Fruit fly (Drosophila melanogaster): ENCODE measurements around the gene woc.
A peak's percentile ranks its signal among the peaks of the same experiment; 100 is the strongest.

woc gene

DNA sequence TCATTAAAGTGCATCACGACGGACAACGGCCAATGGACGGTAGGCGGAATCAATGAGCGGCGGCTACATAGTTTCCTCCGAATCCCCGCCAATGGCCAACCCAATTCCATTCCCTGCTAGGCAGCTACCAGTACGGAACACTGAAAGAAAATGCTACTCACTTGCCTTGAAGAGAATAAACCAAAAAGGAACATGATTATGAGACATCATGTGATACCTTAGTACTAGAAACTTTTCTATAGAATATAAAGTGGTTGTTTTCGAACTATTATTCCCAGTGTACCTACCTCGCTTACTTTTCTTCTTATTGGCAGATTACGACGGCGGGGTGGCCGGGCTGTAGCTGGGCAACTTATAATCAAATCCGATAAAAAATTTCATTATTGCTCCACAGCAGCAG lies 39.1 kb downstream of the woc start:
- TF ChIP-seq CG6854 (GFP tag; optimal IDR thresholded peaks at IDR 0.05) (no peak), CG32006 (GFP tag; optimal IDR thresholded peaks at IDR 0.05) (peak; percentile 65), Eip93F (GFP tag; optimal IDR thresholded peaks at IDR 0.05) (no peak), CG3032 (tag; optimal IDR thresholded peaks at IDR 0.05) (peak; percentile 72), dsx (GFP tag; optimal IDR thresholded peaks at IDR 0.05; ENCODE audit: poor library complexity, severe bottlenecking) (peak; percentile 68), fd85E (GFP tag; optimal IDR thresholded peaks at IDR 0.05) (no peak), CG6163 (GFP tag; IDR thresholded peaks at IDR 0.05) (peak; percentile 87), Hr4 (GFP tag; optimal IDR thresholded peaks at IDR 0.05) (peak; percentile 55), CG10631 (GFP tag; optimal IDR thresholded peaks at IDR 0.05) (peak; percentile 65), CG1621 (tag; optimal IDR thresholded peaks at IDR 0.05) (peak; percentile 60), ss (GFP tag; optimal IDR thresholded peaks at IDR 0.05) (peak; percentile 37 to 69), CG8319 (GFP tag; optimal IDR thresholded peaks at IDR 0.05) (peak; percentile 58), fkh (GFP tag; optimal IDR thresholded peaks at IDR 0.05) (no peak), CG7368 (GFP tag; optimal IDR thresholded peaks at IDR 0.05) (peak; percentile 62), Eip75B (GFP tag; optimal IDR thresholded peaks at IDR 0.05) (peak; percentile 70), CG4318 (GFP tag; optimal IDR thresholded peaks at IDR 0.05) (no peak), CG15336 (GFP tag; IDR thresholded peaks at IDR 0.05) (peak; percentile 70), OdsH (GFP tag; optimal IDR thresholded peaks at IDR 0.05) (peak; percentile 64), Ets96B (tag; optimal IDR thresholded peaks at IDR 0.05) (peak; percentile 69), Sox15 (GFP tag; optimal IDR thresholded peaks at IDR 0.05) (peak; percentile 33), CG31627 (GFP tag; optimal IDR thresholded peaks at IDR 0.05) (peak; percentile 61), Blimp-1 (GFP tag; optimal IDR thresholded peaks at IDR 0.05) (no peak), Smox (GFP tag; optimal IDR thresholded peaks at IDR 0.05) (peak; percentile 56), spab (GFP tag; optimal IDR thresholded peaks at IDR 0.05) (peak; percentile 60), CG8632 (GFP tag; optimal IDR thresholded peaks at IDR 0.05) (peak; percentile 47), Sox14 (GFP tag; optimal IDR thresholded peaks at IDR 0.05) (peak; percentile 59), net (GFP tag; optimal IDR thresholded peaks at IDR 0.05) (peak; percentile 59), CG11294 (GFP tag; IDR thresholded peaks at IDR 0.05) (no peak), esn (GFP tag; optimal IDR thresholded peaks at IDR 0.05) (peak; percentile 73), Eip78C (GFP tag) (peak; percentile 92), CG11762 (GFP tag; optimal IDR thresholded peaks at IDR 0.05; ENCODE audit: insufficient read depth) (peak; percentile 29), Met (GFP tag; optimal IDR thresholded peaks at IDR 0.05) (peak; percentile 71), Lpt (GFP tag; optimal IDR thresholded peaks at IDR 0.05) (peak; percentile 43), Hr38 (GFP tag; optimal IDR thresholded peaks at IDR 0.05) (no peak), CG8119 (GFP tag; IDR thresholded peaks at IDR 0.05) (no peak), CG6808 (GFP tag; optimal IDR thresholded peaks at IDR 0.05) (peak; percentile 58), salr (GFP tag; optimal IDR thresholded peaks at IDR 0.05) (peak; percentile 42 to 46), Sox102F (GFP tag; optimal IDR thresholded peaks at IDR 0.05) (peak; percentile 53), CG9139 (GFP tag; optimal IDR thresholded peaks at IDR 0.05) (no peak), CG11902 (GFP tag; optimal IDR thresholded peaks at IDR 0.05) (peak; percentile 66), CG6792 (GFP tag; optimal IDR thresholded peaks at IDR 0.05) (peak; percentile 67), CG6276 (GFP tag; optimal IDR thresholded peaks at IDR 0.05) (peak; percentile 66), CG3919 (GFP tag; optimal IDR thresholded peaks at IDR 0.05) (peak; percentile 75), vri (GFP tag; optimal IDR thresholded peaks at IDR 0.05) (no peak), dac (GFP tag; optimal IDR thresholded peaks at IDR 0.05) (no peak), Gug (GFP tag; IDR thresholded peaks at IDR 0.05) (0 out of 2 replicates have a peak, but pooled peaks have one; percentile 36), acj6 (GFP tag; optimal IDR thresholded peaks at IDR 0.05) (peak; percentile 66), eg (GFP tag; IDR thresholded peaks at IDR 0.05) (peak; percentile 76), fd59A (GFP tag; optimal IDR thresholded peaks at IDR 0.05) (peak; percentile 51), topi (GFP tag; optimal IDR thresholded peaks at IDR 0.05) (peak; percentile 69), achi (GFP tag; optimal IDR thresholded peaks at IDR 0.05) (peak; percentile 73), CG10669 (GFP tag; optimal IDR thresholded peaks at IDR 0.05) (peak; percentile 70)
